Worm (Caenorhabditis elegans) whole organism, L4 larva: ENCODE results near the gene srm-4.
A peak's percentile ranks its signal among the peaks of the same experiment; 100 is the strongest.

Source experiments
- F10B5.3 ChIP-seq: sonication (generic microtip); optimal IDR thresholded peaks from 2 replicates; lab custom pipeline; 2016; ENCODE audit warnings: mild to moderate bottlenecking, missing genetic modification characterization, missing compliant biosample characterization
- F26F4.8 ChIP-seq: fragments of 200-800 bp; sonication (Bioruptor generic); conservative IDR thresholded peaks from 2 replicates; pipeline ENCODE4 v1.3.6; 2022; ENCODE audit warnings: missing genetic modification characterization, missing compliant biosample characterization
- F37D6.2 ChIP-seq: sonication (generic microtip); optimal IDR thresholded peaks from 2 replicates; lab custom pipeline; 2016; ENCODE audit warnings: mild to moderate bottlenecking, missing genetic modification characterization, missing compliant biosample characterization
- F44E2.7 ChIP-seq: fragments of 200-800 bp; sonication (Bioruptor generic); IDR thresholded peaks from 2 replicates; pipeline ENCODE4 v2.1.2; 2022; ENCODE audit warnings: missing genetic modification characterization, missing compliant biosample characterization
- R02D3.7 ChIP-seq: fragments of 150-350 bp; sonication (generic microtip); optimal IDR thresholded peaks from 3 replicates; lab custom pipeline; 2014; ENCODE audit warnings: missing biosample characterization, missing genetic modification characterization
- Y105C5A.15 ChIP-seq: fragments of 200-800 bp; sonication (Bioruptor generic); IDR thresholded peaks from 2 replicates; pipeline ENCODE4 v1.3.6; 2022; ENCODE audit warnings: missing genetic modification characterization, missing compliant biosample characterization
- Y48G9A.11 ChIP-seq: fragments of 200-800 bp; sonication (Bioruptor generic); IDR thresholded peaks from 2 replicates; pipeline ENCODE4 v1.3.6; 2022; ENCODE audit warnings: missing genetic modification reagents, missing genetic modification characterization, missing compliant biosample characterization
- Y5F2A.4 ChIP-seq: fragments of 200-800 bp; sonication (Bioruptor generic); optimal IDR thresholded peaks from 2 replicates; lab custom pipeline; 2018; ENCODE audit warnings: mild to moderate bottlenecking, missing genetic modification characterization, missing compliant biosample characterization
- aha-1 ChIP-seq: fragments of 150-350 bp; peaks from one replicate; lab custom pipeline; 2014; ENCODE audit warnings: missing biosample characterization, missing genetic modification characterization
- arid-1 ChIP-seq: fragments of 200-800 bp; sonication (Bioruptor generic); conservative IDR thresholded peaks from 2 replicates; pipeline ENCODE4 v1.3.6; 2022; ENCODE audit warnings: missing genetic modification reagents, missing genetic modification characterization, missing compliant biosample characterization
- attf-4 ChIP-seq: sonication (generic microtip); optimal IDR thresholded peaks from 3 replicates; lab custom pipeline; 2017; ENCODE audit warnings: missing biosample characterization, missing genetic modification characterization
- ceh-28 ChIP-seq: fragments of 150-350 bp; optimal IDR thresholded peaks from 2 replicates; lab custom pipeline; 2014; ENCODE audit warnings: missing biosample characterization, missing genetic modification reagents, missing genetic modification characterization
- ceh-32 ChIP-seq: sonication (generic microtip); optimal IDR thresholded peaks from 2 replicates; lab custom pipeline; 2016; ENCODE audit warnings: mild to moderate bottlenecking, missing genetic modification characterization, missing compliant biosample characterization; ENCODE audit not compliant: poor library complexity
- ceh-44 ChIP-seq: fragments of 200-800 bp; sonication (Bioruptor generic); IDR thresholded peaks from 2 replicates; pipeline ENCODE4 v1.3.6; 2022; ENCODE audit warnings: missing genetic modification reagents, missing genetic modification characterization, missing compliant biosample characterization
- ceh-62 ChIP-seq: sonication (generic microtip); optimal IDR thresholded peaks from 2 replicates; lab custom pipeline; 2017; ENCODE audit warnings: missing biosample characterization, missing genetic modification characterization
- ceh-82 ChIP-seq: sonication (generic microtip); optimal IDR thresholded peaks from 2 replicates; lab custom pipeline; 2017; ENCODE audit warnings: missing biosample characterization, missing genetic modification characterization
- ces-1 ChIP-seq: fragments of 150-350 bp; sonication (generic microtip); optimal IDR thresholded peaks from 4 replicates; lab custom pipeline; 2014; ENCODE audit warnings: missing biosample characterization, missing genetic modification reagents, missing genetic modification characterization
- cey-2 ChIP-seq: sonication (generic microtip); optimal IDR thresholded peaks from 3 replicates; lab custom pipeline; 2017; ENCODE audit warnings: missing genetic modification characterization, mild to moderate bottlenecking, missing compliant biosample characterization, antibody characterized with exemption, borderline replicate concordance; ENCODE audit not compliant: insufficient read depth
- ctbp-1 ChIP-seq: fragments of 200-800 bp; sonication (Bioruptor generic); IDR thresholded peaks from 2 replicates; pipeline ENCODE4 v1.3.6; 2022; ENCODE audit warnings: missing genetic modification reagents, missing genetic modification characterization, missing compliant biosample characterization
- daf-19 ChIP-seq: fragments of 200-800 bp; sonication (Bioruptor generic); conservative IDR thresholded peaks from 2 replicates; pipeline ENCODE4 v1.3.6; 2022; ENCODE audit warnings: missing genetic modification characterization, missing compliant biosample characterization
- daf-8 ChIP-seq: fragments of 200-800 bp; sonication (Bioruptor generic); IDR thresholded peaks from 2 replicates; pipeline ENCODE4 v1.3.6; 2022; ENCODE audit warnings: missing genetic modification characterization, missing compliant biosample characterization
- dmd-6 ChIP-seq: fragments of 200-800 bp; sonication (Bioruptor generic); IDR thresholded peaks from 2 replicates; pipeline ENCODE4 v1.3.6; 2022; ENCODE audit warnings: missing genetic modification reagents, missing genetic modification characterization, missing compliant biosample characterization
- dmd-8 ChIP-seq: fragments of 200-800 bp; sonication (Bioruptor generic); IDR thresholded peaks from 2 replicates; pipeline ENCODE4 v1.3.6; 2022; ENCODE audit warnings: missing genetic modification characterization, missing compliant biosample characterization
- dmd-9 ChIP-seq: fragments of 200-800 bp; sonication (Bioruptor generic); IDR thresholded peaks from 2 replicates; pipeline ENCODE4 v1.3.6; 2022; ENCODE audit warnings: missing genetic modification reagents, missing genetic modification characterization, missing compliant biosample characterization
- duxl-1 ChIP-seq: sonication (generic microtip); optimal IDR thresholded peaks from 2 replicates; lab custom pipeline; 2016; ENCODE audit warnings: mild to moderate bottlenecking, missing genetic modification characterization, moderate library complexity, missing compliant biosample characterization; ENCODE audit not compliant: poor library complexity
- egl-43 ChIP-seq: fragments of 200-800 bp; sonication (Bioruptor generic); IDR thresholded peaks from 2 replicates; pipeline ENCODE4 v1.3.6; 2022; ENCODE audit warnings: missing genetic modification reagents, missing genetic modification characterization, missing compliant biosample characterization
- fkh-10 ChIP-seq: fragments of 150-350 bp; optimal IDR thresholded peaks from 2 replicates; lab custom pipeline; 2014; ENCODE audit warnings: missing biosample characterization, missing genetic modification reagents, missing genetic modification characterization
- hif-1 ChIP-seq, 2 experiments: sonication (generic microtip); optimal IDR thresholded peaks; 2 replicates each; lab custom pipeline; 2016 to 2017; ENCODE audit warnings: missing compliant biosample characterization in 2 of 2, missing genetic modification characterization in 2 of 2, missing genetic modification reagents in 2 of 2, missing genotype in 2 of 2, mild to moderate bottlenecking in 1 of 2
- hlh-11 ChIP-seq: fragments of 200-800 bp; sonication (Bioruptor generic); optimal IDR thresholded peaks from 2 replicates; lab custom pipeline; 2018; ENCODE audit warnings: mild to moderate bottlenecking, missing genetic modification characterization, missing compliant biosample characterization
- madf-5 ChIP-seq, 2 experiments: fragments of 200-800 bp; sonication (Bioruptor generic); IDR thresholded peaks; 2 replicates each; pipeline ENCODE4 v1.3.6; 2022; ENCODE audit warnings: missing compliant biosample characterization in 2 of 2, missing genetic modification characterization in 2 of 2
- madf-9 ChIP-seq: fragments of 200-800 bp; sonication (Bioruptor generic); conservative IDR thresholded peaks from 2 replicates; pipeline ENCODE4 v1.3.6; 2022; ENCODE audit warnings: missing genetic modification reagents, missing genetic modification characterization, missing compliant biosample characterization
- mep-1 ChIP-seq: fragments of 150-350 bp; sonication (generic microtip); optimal IDR thresholded peaks from 3 replicates; lab custom pipeline; 2014; ENCODE audit warnings: missing biosample characterization, missing genetic modification characterization
- mxl-3 ChIP-seq: fragments of 200-800 bp; sonication (Bioruptor generic); optimal IDR thresholded peaks from 2 replicates; lab custom pipeline; 2018; ENCODE audit warnings: mild to moderate bottlenecking, missing genetic modification characterization, missing compliant biosample characterization
- nhr-10 ChIP-seq: fragments of 150-350 bp; optimal IDR thresholded peaks from 2 replicates; lab custom pipeline; 2014; ENCODE audit warnings: missing biosample characterization, missing genetic modification characterization
- nhr-25 ChIP-seq: sonication (generic microtip); optimal IDR thresholded peaks from 2 replicates; lab custom pipeline; 2017; ENCODE audit warnings: missing genetic modification characterization, mild to moderate bottlenecking, missing compliant biosample characterization, antibody characterized with exemption, moderate library complexity, borderline replicate concordance; ENCODE audit not compliant: insufficient read depth
- nhr-42 ChIP-seq: fragments of 200-800 bp; sonication (Bioruptor generic); IDR thresholded peaks from 2 replicates; pipeline ENCODE4 v1.3.6; 2022; ENCODE audit warnings: missing genetic modification characterization, missing compliant biosample characterization
- nhr-77 ChIP-seq: fragments of 150-350 bp; optimal IDR thresholded peaks from 2 replicates; lab custom pipeline; 2014; ENCODE audit warnings: missing biosample characterization, missing genetic modification characterization
- php-3 ChIP-seq: fragments of 200-800 bp; sonication (Bioruptor generic); IDR thresholded peaks from 2 replicates; pipeline ENCODE4 v1.3.6; 2022; ENCODE audit warnings: missing genetic modification reagents, missing genetic modification characterization, missing compliant biosample characterization
- saeg-2 ChIP-seq: fragments of 200-800 bp; sonication (Bioruptor generic); IDR thresholded peaks from 2 replicates; pipeline ENCODE4 v1.3.6; 2022; ENCODE audit warnings: missing genetic modification reagents, missing genetic modification characterization, missing compliant biosample characterization
- sdz-12 ChIP-seq: fragments of 200-800 bp; sonication (Bioruptor generic); optimal IDR thresholded peaks from 2 replicates; lab custom pipeline; 2018; ENCODE audit warnings: mild to moderate bottlenecking, missing genetic modification characterization, missing compliant biosample characterization
- skn-1 ChIP-seq: fragments of 150-350 bp; optimal IDR thresholded peaks from 2 replicates; lab custom pipeline; 2014; ENCODE audit warnings: missing biosample characterization, missing genetic modification characterization
- snpc-1.2 ChIP-seq: fragments of 200-800 bp; sonication (Bioruptor generic); IDR thresholded peaks from 2 replicates; pipeline ENCODE4 v1.3.6; 2022; ENCODE audit warnings: missing genetic modification reagents, missing genetic modification characterization, missing compliant biosample characterization
- snpc-4 ChIP-seq: fragments of 150-350 bp; optimal IDR thresholded peaks from 2 replicates; lab custom pipeline; 2014; ENCODE audit warnings: missing biosample characterization, missing genetic modification characterization
- spr-1 ChIP-seq: sonication (generic microtip); optimal IDR thresholded peaks from 2 replicates; lab custom pipeline; 2016; ENCODE audit warnings: mild to moderate bottlenecking, missing genetic modification characterization, missing compliant biosample characterization
- tra-1 ChIP-seq: fragments of 200-800 bp; sonication (Bioruptor generic); IDR thresholded peaks from 2 replicates; pipeline ENCODE4 v1.3.6; 2022; ENCODE audit warnings: missing genetic modification reagents, missing genetic modification characterization, missing compliant biosample characterization
- unc-39 ChIP-seq: sonication (generic microtip); optimal IDR thresholded peaks from 2 replicates; lab custom pipeline; 2017; ENCODE audit warnings: missing biosample characterization, missing genetic modification characterization
- zfp-3 ChIP-seq: fragments of 200-800 bp; sonication (Bioruptor generic); conservative IDR thresholded peaks from 2 replicates; pipeline ENCODE4 v1.3.6; 2022; ENCODE audit warnings: missing genetic modification reagents, missing genetic modification characterization, missing compliant biosample characterization
- zip-2 ChIP-seq: fragments of 150-350 bp; optimal IDR thresholded peaks from 2 replicates; lab custom pipeline; 2014; ENCODE audit warnings: missing biosample characterization, missing genetic modification characterization
- ztf-7 ChIP-seq: fragments of 150-350 bp; optimal IDR thresholded peaks from 2 replicates; lab custom pipeline; 2014; ENCODE audit warnings: missing biosample characterization, missing genetic modification characterization

The srm-4 gene

ce11 chrV:14350498-14350897 is 17.3 kb downstream of the srm-4 start (continued):
- no peak for TF ChIP-seq arid-1 (GFP tag; lab: Robert Waterston, UW)
- no peak for TF ChIP-seq aha-1 (tag; lab: Kevin White, UChicago)
- no peak for TF ChIP-seq dmd-9 (GFP tag; lab: Robert Waterston, UW)

- TF ChIP-seq ceh-82, result no peak
- peak; percentile 35 for TF ChIP-seq fkh-10 (GFP tag; lab: Kevin White, UChicago)
- no peak for TF ChIP-seq skn-1
- TF ChIP-seq tra-1 (GFP tag; lab: Robert Waterston, UW), result peak; percentile 80
- no peak for TF ChIP-seq saeg-2 (GFP tag; lab: Robert Waterston, UW)
- TF ChIP-seq attf-4 (tag; lab: Kevin White, UChicago), result no peak
- TF ChIP-seq F37D6.2, result peak; percentile 22
- TF ChIP-seq mep-1, result peak; percentile 93
- TF ChIP-seq madf-9 (GFP tag; lab: Robert Waterston, UW), result 0 out of 2 replicates have a peak, but pooled peaks have one; percentile 38
- no peak for TF ChIP-seq F26F4.8 (GFP tag; lab: Robert Waterston, UW)
- TF ChIP-seq zfp-3 (GFP tag; lab: Robert Waterston, UW), result no peak
- TF ChIP-seq snpc-1.2 (GFP tag; lab: Robert Waterston, UW), result no peak
- no peak for TF ChIP-seq ceh-62 (tag; lab: Kevin White, UChicago)
- TF ChIP-seq F10B5.3 (tag; lab: Kevin White, UChicago), result no peak
- TF ChIP-seq zip-2 (tag; lab: Kevin White, UChicago), result no peak
- peak; percentile 59 for TF ChIP-seq nhr-10
- TF ChIP-seq hlh-11 (tag; lab: Kevin White, UChicago), result peak; percentile 90
- peak; percentile 4 for TF ChIP-seq nhr-25 (tag; lab: Kevin White, UChicago)
- TF ChIP-seq ceh-44 (GFP tag; lab: Robert Waterston, UW), result peak; percentile 21; the same call in 1 of the 2 replicates
- 0 out of 2 replicates have a peak, but pooled peaks have one; percentile 5 for TF ChIP-seq arid-1 (GFP tag; lab: Robert Waterston, UW)
- no peak for TF ChIP-seq daf-8 (GFP tag; lab: Robert Waterston, UW)
- TF ChIP-seq Y105C5A.15 (GFP tag; lab: Robert Waterston, UW), result no peak
- 0 out of 2 replicates have a peak, but pooled peaks have one; percentile 31 for TF ChIP-seq F44E2.7 (GFP tag; lab: Robert Waterston, UW)
- no peak for TF ChIP-seq sdz-12 (GFP tag; lab: Kevin White, UChicago)
- TF ChIP-seq daf-19, result no peak
- TF ChIP-seq mxl-3 (GFP tag; lab: Kevin White, UChicago), result peak; percentile 96
- peak; percentile 1 for TF ChIP-seq ces-1 (GFP tag; lab: Kevin White, UChicago)
- TF ChIP-seq madf-5 (GFP tag; IDR thresholded peaks at IDR 0.05; lab: Robert Waterston, UW), result no peak
- no peak for TF ChIP-seq ztf-7
- no peak for TF ChIP-seq dmd-8 (GFP tag; lab: Robert Waterston, UW)
- no peak for TF ChIP-seq R02D3.7
- TF ChIP-seq Y5F2A.4 (GFP tag; lab: Kevin White, UChicago), result no peak
- no peak for TF ChIP-seq unc-39
- no peak for TF ChIP-seq snpc-4 (tag; lab: Kevin White, UChicago)
- peak in 1 of 2 experiments; percentile 70 for TF ChIP-seq hif-1 (tag; optimal IDR thresholded peaks at IDR 0.05; lab: Kevin White, UChicago)
- peak; percentile 99 for TF ChIP-seq aha-1 (tag; lab: Kevin White, UChicago)
- TF ChIP-seq nhr-42, result 0 out of 2 replicates have a peak, but pooled peaks have one; percentile 51
- peak; percentile 42 for TF ChIP-seq spr-1 (tag; lab: Kevin White, UChicago)
- TF ChIP-seq ctbp-1, result peak; percentile 62; the same call in 1 of the 2 replicates
- TF ChIP-seq Y48G9A.11 (GFP tag; lab: Robert Waterston, UW), result no peak
- no peak for TF ChIP-seq cey-2 (tag; lab: Kevin White, UChicago)
- TF ChIP-seq php-3 (GFP tag; lab: Robert Waterston, UW), result no peak
- TF ChIP-seq ceh-28 (tag; lab: Kevin White, UChicago), result no peak
- TF ChIP-seq egl-43 (GFP tag; lab: Robert Waterston, UW), result peak; percentile 86
- no peak for TF ChIP-seq ceh-32 (tag; lab: Kevin White, UChicago)
- peak; percentile 88 for TF ChIP-seq dmd-6 (GFP tag; lab: Robert Waterston, UW)
- TF ChIP-seq nhr-77, result peak; percentile 87
- peak; percentile 23 for TF ChIP-seq duxl-1 (tag; lab: Kevin White, UChicago)
Observed at ce11 chrV:14350949-14351348, 17.7 kb downstream of the srm-4 start.
